Fruit fly (Drosophila melanogaster) whole organism, embryonic: Measurements from ENCODE around the gene saturn.

ENCODE experiments used
- CG15514 ChIP-seq: fragments of 200-800 bp; sonication (Bioruptor generic); optimal IDR thresholded peaks from 3 replicates; lab custom pipeline; 2017; ENCODE audit warnings: missing biosample characterization, missing genetic modification characterization, mild to moderate bottlenecking, moderate library complexity, missing genetic modification reagents
- CoRest ChIP-seq: fragments of 200-800 bp; sonication (Bioruptor generic); optimal IDR thresholded peaks from 3 replicates; lab custom pipeline; 2018; ENCODE audit warnings: missing biosample characterization, mild to moderate bottlenecking, missing genetic modification characterization, moderate library complexity
- gce ChIP-seq: fragments of 200-800 bp; sonication (Bioruptor generic); IDR thresholded peaks from 3 replicates; pipeline ENCODE4 v1.3.6; 2022; ENCODE audit warnings: missing biosample characterization, missing genetic modification characterization

- TF ChIP-seq CG15514 (GFP tag; lab: Kevin White, UChicago): no peak
- TF ChIP-seq gce (GFP tag; lab: Robert Waterston, UW): no peak
- TF ChIP-seq CoRest (tag; lab: Kevin White, UChicago): no peak
These were observed 42.7 kb upstream of the saturn start for dm6 chr3L:14160436-14160835.
